Fruit fly (Drosophila melanogaster) whole organism, embryonic: Measurements from ENCODE around the gene RpL13.

Source experiments
- Adf1 ChIP-seq: fragments of 200-800 bp; sonication (Bioruptor generic); IDR thresholded peaks from 2 replicates; pipeline ENCODE4 v1.3.6; 2022; ENCODE audit warnings: missing biosample characterization, missing genetic modification characterization
- Antp ChIP-seq: fragments of 200-800 bp; sonication (Bioruptor generic); optimal IDR thresholded peaks from 3 replicates; lab custom pipeline; 2016; ENCODE audit warnings: missing biosample characterization, missing genetic modification characterization
- Awh ChIP-seq: fragments of 200-800 bp; sonication (Bioruptor generic); IDR thresholded peaks from 2 replicates; pipeline ENCODE4, ENCODE4 v1.3.6; 2022; ENCODE audit warnings: missing biosample characterization, missing genetic modification characterization
- BEAF-32 ChIP-seq: fragments of 200-800 bp; sonication (Bioruptor generic); optimal IDR thresholded peaks from 3 replicates; lab custom pipeline; 2017; ENCODE audit warnings: missing biosample characterization, missing genetic modification characterization, mild to moderate bottlenecking, moderate library complexity, missing genetic modification reagents
- BtbVII ChIP-seq: fragments of 200-800 bp; sonication (Bioruptor generic); optimal IDR thresholded peaks from 3 replicates; lab custom pipeline; 2017; ENCODE audit warnings: missing biosample characterization, mild to moderate bottlenecking, missing genetic modification characterization
- CG10431 ChIP-seq: fragments of 200-800 bp; sonication (Bioruptor generic); optimal IDR thresholded peaks from 3 replicates; lab custom pipeline; 2018; ENCODE audit warnings: missing biosample characterization, mild to moderate bottlenecking, missing genetic modification characterization
- CG11696 ChIP-seq: fragments of 200-800 bp; sonication (Bioruptor generic); IDR thresholded peaks from 2 replicates; pipeline ENCODE4 v1.3.6; 2022; ENCODE audit warnings: missing biosample characterization, missing genetic modification characterization
- CG12391 ChIP-seq: fragments of 200-800 bp; sonication (Bioruptor generic); optimal IDR thresholded peaks from 3 replicates; lab custom pipeline; 2018; ENCODE audit warnings: missing biosample characterization, mild to moderate bottlenecking, missing genetic modification characterization, moderate library complexity
- CG13123 ChIP-seq: fragments of 200-800 bp; sonication (Bioruptor generic); optimal IDR thresholded peaks from 2 replicates; lab custom pipeline; 2016; ENCODE audit warnings: missing biosample characterization, missing genetic modification characterization
- CG14965 ChIP-seq: fragments of 200-800 bp; sonication (Bioruptor generic); optimal IDR thresholded peaks from 2 replicates; lab custom pipeline; 2016; ENCODE audit warnings: missing biosample characterization, missing genetic modification characterization, borderline replicate concordance
- CG15269 ChIP-seq: fragments of 200-800 bp; sonication (Bioruptor generic); optimal IDR thresholded peaks from 2 replicates; lab custom pipeline; 2018; ENCODE audit warnings: missing biosample characterization, mild to moderate bottlenecking, missing genetic modification characterization, moderate library complexity
- CG15479 ChIP-seq: fragments of 200-800 bp; sonication (Bioruptor generic); optimal IDR thresholded peaks from 3 replicates; lab custom pipeline; 2019; ENCODE audit warnings: missing biosample characterization, mild to moderate bottlenecking, missing genetic modification characterization, moderate library complexity
- CG17186 ChIP-seq: fragments of 200-800 bp; sonication (Bioruptor generic); optimal IDR thresholded peaks from 3 replicates; lab custom pipeline; 2017; ENCODE audit warnings: missing biosample characterization, missing genetic modification reagents, missing genetic modification characterization
- CG1832 ChIP-seq: fragments of 200-800 bp; sonication (Bioruptor generic); optimal IDR thresholded peaks from 2 replicates; lab custom pipeline; 2017; ENCODE audit warnings: missing biosample characterization, mild to moderate bottlenecking, missing genetic modification characterization, inconsistent platforms
- CG18619 ChIP-seq: fragments of 200-800 bp; sonication (Bioruptor generic); optimal IDR thresholded peaks from 3 replicates; lab custom pipeline; 2017; ENCODE audit warnings: missing biosample characterization, mild to moderate bottlenecking, missing genetic modification characterization
- CG2678 ChIP-seq: fragments of 200-800 bp; sonication (Bioruptor generic); optimal IDR thresholded peaks from 3 replicates; lab custom pipeline; 2019; ENCODE audit warnings: missing biosample characterization, mild to moderate bottlenecking, missing genetic modification characterization, moderate library complexity
- CG30431 ChIP-seq: fragments of 200-800 bp; sonication (Bioruptor generic); optimal IDR thresholded peaks from 2 replicates; lab custom pipeline; 2017; ENCODE audit warnings: missing biosample characterization, missing genetic modification characterization
- CG32772 ChIP-seq: fragments of 200-800 bp; sonication (Bioruptor generic); IDR thresholded peaks from 2 replicates; pipeline ENCODE4 v1.3.6; 2022; ENCODE audit warnings: missing biosample characterization, missing genetic modification characterization
- CG7928 ChIP-seq: fragments of 200-800 bp; sonication (Bioruptor generic); optimal IDR thresholded peaks from 2 replicates; lab custom pipeline; 2017; ENCODE audit warnings: missing biosample characterization, mild to moderate bottlenecking, missing genetic modification characterization
- CG8359 ChIP-seq: fragments of 200-800 bp; sonication (Bioruptor generic); optimal IDR thresholded peaks from 2 replicates; lab custom pipeline; 2017; ENCODE audit warnings: missing biosample characterization, mild to moderate bottlenecking, missing genetic modification characterization, borderline replicate concordance
- CrebB ChIP-seq: fragments of 200-800 bp; sonication (Bioruptor generic); optimal IDR thresholded peaks from 3 replicates; lab custom pipeline; 2018; ENCODE audit warnings: missing biosample characterization, mild to moderate bottlenecking, missing genetic modification characterization
- ERR ChIP-seq: fragments of 200-800 bp; sonication (Bioruptor generic); optimal IDR thresholded peaks from 2 replicates; lab custom pipeline; 2016; ENCODE audit warnings: missing biosample characterization, missing genetic modification characterization
- Fer3 ChIP-seq: fragments of 200-800 bp; sonication (Bioruptor generic); optimal IDR thresholded peaks from 2 replicates; lab custom pipeline; 2018; ENCODE audit warnings: missing biosample characterization, mild to moderate bottlenecking, missing genetic modification characterization, moderate library complexity
- Hmr ChIP-seq: fragments of 200-800 bp; sonication (Bioruptor generic); optimal IDR thresholded peaks from 3 replicates; lab custom pipeline; 2017; ENCODE audit warnings: mild to moderate bottlenecking, missing biosample characterization, missing genetic modification reagents, missing genetic modification characterization
- Hr3 ChIP-seq: fragments of 200-800 bp; sonication (Bioruptor generic); optimal IDR thresholded peaks from 3 replicates; lab custom pipeline; 2016; ENCODE audit warnings: missing biosample characterization, missing genetic modification characterization
- Hr78 ChIP-seq, 2 experiments: fragments of 200-800 bp in 1 of 2; fragments of >200 bp in 1 of 2; sonication (Bioruptor generic) in 1 of 2; optimal IDR thresholded peaks; 2 replicates each; lab custom pipeline; 2017 to 2019; ENCODE audit warnings: missing biosample characterization in 2 of 2, missing genetic modification characterization in 2 of 2, mild to moderate bottlenecking in 1 of 2, moderate library complexity in 1 of 2
- Neu2 ChIP-seq: fragments of 200-800 bp; sonication (Bioruptor generic); optimal IDR thresholded peaks from 3 replicates; lab custom pipeline; 2016; ENCODE audit warnings: missing biosample characterization, missing genetic modification characterization, borderline replicate concordance
- Optix ChIP-seq: fragments of 200-800 bp; sonication (Bioruptor generic); IDR thresholded peaks from 3 replicates; pipeline ENCODE4 v1.3.6; 2022; ENCODE audit warnings: missing biosample characterization, missing genetic modification characterization
- Pdp1 ChIP-seq, 2 experiments: fragments of 200-800 bp; sonication (Bioruptor generic); optimal IDR thresholded peaks; 3 replicates each; lab custom pipeline; 2016; ENCODE audit warnings: missing biosample characterization in 2 of 2, missing genetic modification characterization in 2 of 2, mild to moderate bottlenecking in 1 of 2, moderate library complexity in 1 of 2
- Taf1 ChIP-seq: fragments of 200-800 bp; sonication (Bioruptor generic); IDR thresholded peaks from 2 replicates; pipeline ENCODE4 v1.3.6; 2022; ENCODE audit warnings: missing biosample characterization, missing genetic modification characterization
- Xrp1 ChIP-seq: fragments of 200-800 bp; sonication (Bioruptor generic); IDR thresholded peaks from 2 replicates; pipeline ENCODE4 v1.3.6; 2022; ENCODE audit warnings: missing biosample characterization, missing genetic modification characterization
- al ChIP-seq: fragments of 200-800 bp; sonication (Bioruptor generic); IDR thresholded peaks from 2 replicates; pipeline ENCODE4 v1.3.6; 2022; ENCODE audit warnings: missing biosample characterization, missing genetic modification characterization
- cas ChIP-seq: fragments of 200-800 bp; sonication (Bioruptor generic); IDR thresholded peaks from 2 replicates; pipeline ENCODE4 v1.3.6; 2022; ENCODE audit warnings: missing biosample characterization, missing genetic modification characterization
- corto ChIP-seq: fragments of 200-800 bp; sonication (Bioruptor generic); optimal IDR thresholded peaks from 2 replicates; lab custom pipeline; 2016; ENCODE audit warnings: missing biosample characterization, mild to moderate bottlenecking, missing genetic modification characterization, moderate library complexity
- eyg ChIP-seq: fragments of 200-800 bp; sonication (Bioruptor generic); optimal IDR thresholded peaks from 3 replicates; lab custom pipeline; 2016; ENCODE audit warnings: missing biosample characterization, missing genetic modification characterization
- fd96Cb ChIP-seq: fragments of 200-800 bp; sonication (Bioruptor generic); optimal IDR thresholded peaks from 2 replicates; lab custom pipeline; 2018; ENCODE audit warnings: missing biosample characterization, mild to moderate bottlenecking, missing genetic modification characterization, moderate library complexity
- grn ChIP-seq: fragments of 200-800 bp; sonication (Bioruptor generic); optimal IDR thresholded peaks from 3 replicates; lab custom pipeline; 2017; ENCODE audit warnings: missing biosample characterization, missing genetic modification characterization
- gro ChIP-seq: fragments of 200-800 bp; sonication (Bioruptor generic); optimal IDR thresholded peaks from 2 replicates; lab custom pipeline; 2016; ENCODE audit warnings: missing biosample characterization, missing genetic modification characterization
- lab ChIP-seq: fragments of 200-800 bp; sonication (Bioruptor generic); optimal IDR thresholded peaks from 3 replicates; lab custom pipeline; 2017; ENCODE audit warnings: missing biosample characterization, missing genetic modification characterization, mild to moderate bottlenecking, moderate library complexity, missing genetic modification reagents
- mld ChIP-seq: fragments of 200-800 bp; sonication (Bioruptor generic); IDR thresholded peaks from 3 replicates; pipeline ENCODE4 v1.3.6; 2022; ENCODE audit warnings: missing biosample characterization, missing genetic modification characterization; ENCODE audit not compliant: partially characterized antibody
- nom ChIP-seq: fragments of 200-800 bp; sonication (Bioruptor generic); optimal IDR thresholded peaks from 2 replicates; lab custom pipeline; 2017; ENCODE audit warnings: missing biosample characterization, missing genetic modification characterization, mild to moderate bottlenecking, moderate library complexity, missing genetic modification reagents
- pho ChIP-seq: fragments of 200-800 bp; sonication (Bioruptor generic); optimal IDR thresholded peaks from 2 replicates; lab custom pipeline; 2016; ENCODE audit warnings: missing biosample characterization, missing genetic modification characterization
- phol ChIP-seq: fragments of 200-800 bp; sonication (Bioruptor generic); optimal IDR thresholded peaks from 3 replicates; lab custom pipeline; 2018; ENCODE audit warnings: missing biosample characterization, mild to moderate bottlenecking, missing genetic modification characterization, moderate library complexity
- scrt ChIP-seq: fragments of 200-800 bp; sonication (Bioruptor generic); optimal IDR thresholded peaks from 2 replicates; lab custom pipeline; 2018; ENCODE audit warnings: missing biosample characterization, mild to moderate bottlenecking, missing genetic modification characterization, moderate library complexity
- sens-2 ChIP-seq: fragments of 200-800 bp; sonication (Bioruptor generic); IDR thresholded peaks from 2 replicates; pipeline ENCODE4 v1.3.6; 2022; ENCODE audit warnings: missing biosample characterization, missing genetic modification characterization
- sim ChIP-seq: fragments of 200-800 bp; sonication (Bioruptor generic); IDR thresholded peaks from 2 replicates; pipeline ENCODE4 v1.3.6; 2022; ENCODE audit warnings: missing biosample characterization, missing genetic modification characterization
- sisA ChIP-seq: fragments of 200-800 bp; sonication (Bioruptor generic); IDR thresholded peaks from 2 replicates; pipeline ENCODE4 v1.3.6; 2022; ENCODE audit warnings: missing biosample characterization, missing genetic modification characterization
- z ChIP-seq: fragments of 200-800 bp; sonication (Bioruptor generic); IDR thresholded peaks from 3 replicates; pipeline ENCODE4 v1.3.6; 2022; ENCODE audit warnings: missing biosample characterization, missing genetic modification characterization
- zf30C ChIP-seq: fragments of 200-800 bp; sonication (Bioruptor generic); optimal IDR thresholded peaks from 3 replicates; lab custom pipeline; 2018; ENCODE audit warnings: missing biosample characterization, mild to moderate bottlenecking, missing genetic modification characterization

The RpL13 gene

dm6 chr2L:9938631-9939256, 28.4 kb upstream of the RpL13 start, which contains the start of the genes Datp and CG4619 (continued):
- TF ChIP-seq Hr3 (GFP tag; lab: Kevin White, UChicago): no peak
- no peak for TF ChIP-seq grn (GFP tag; lab: Kevin White, UChicago)
- TF ChIP-seq pho (GFP tag; lab: Kevin White, UChicago): peak; percentile 38
- TF ChIP-seq mld (GFP tag; lab: Robert Waterston, UW): no peak
- no peak for TF ChIP-seq Adf1
- TF ChIP-seq CG12391 (tag; lab: Kevin White, UChicago): peak; percentile 19
- TF ChIP-seq fd96Cb: no peak
- TF ChIP-seq Awh: no peak
- TF ChIP-seq CG15479: no peak
- TF ChIP-seq BtbVII (GFP tag; lab: Kevin White, UChicago): no peak
- TF ChIP-seq Antp (GFP tag; lab: Kevin White, UChicago): peak; percentile 33
- TF ChIP-seq sisA (GFP tag; lab: Robert Waterston, UW): no peak
- TF ChIP-seq z (GFP tag; lab: Robert Waterston, UW): no peak
- peak; percentile 23 for TF ChIP-seq BEAF-32
- TF ChIP-seq cas (GFP tag; lab: Robert Waterston, UW): peak; percentile 54; the same call in 1 of the 2 replicates
- TF ChIP-seq al (GFP tag; lab: Robert Waterston, UW): no peak; the same call in 1 of the 2 replicates
- no peak for TF ChIP-seq corto (GFP tag; lab: Kevin White, UChicago)
- peak; percentile 50 for TF ChIP-seq Neu2 (GFP tag; lab: Kevin White, UChicago)
- TF ChIP-seq CG14965 (GFP tag; lab: Kevin White, UChicago): no peak
- TF ChIP-seq lab (GFP tag; lab: Kevin White, UChicago): peak; percentile 64
- peak; percentile 39 for TF ChIP-seq phol
- TF ChIP-seq CG18619 (GFP tag; lab: Kevin White, UChicago): peak; percentile 54
- TF ChIP-seq Pdp1 (GFP tag; optimal IDR thresholded peaks at IDR 0.05; lab: Kevin White, UChicago): peak; percentile 12 to 95
- TF ChIP-seq gro (GFP tag; lab: Kevin White, UChicago): peak; percentile 24
- TF ChIP-seq zf30C (GFP tag; lab: Kevin White, UChicago): peak; percentile 19
- TF ChIP-seq CG11696 (GFP tag; lab: Robert Waterston, UW): no peak
- TF ChIP-seq eyg (GFP tag; lab: Kevin White, UChicago): no peak
- TF ChIP-seq Hmr: no peak
- TF ChIP-seq CrebB (tag; lab: Kevin White, UChicago): no peak
- no peak for TF ChIP-seq CG8359 (GFP tag; lab: Kevin White, UChicago)
- no peak for TF ChIP-seq Fer3 (tag; lab: Kevin White, UChicago)
- TF ChIP-seq CG13123 (GFP tag; lab: Kevin White, UChicago): no peak
- TF ChIP-seq CG10431: peak; percentile 68
- no peak for TF ChIP-seq CG15269
- TF ChIP-seq CG1832 (GFP tag; lab: Kevin White, UChicago): no peak
- TF ChIP-seq ERR (GFP tag; lab: Kevin White, UChicago): no peak
- TF ChIP-seq CG2678 (tag; lab: Kevin White, UChicago): no peak
- TF ChIP-seq CG7928 (GFP tag; lab: Kevin White, UChicago): no peak
- peak; percentile 40 for TF ChIP-seq CG17186 (GFP tag; lab: Kevin White, UChicago)
- TF ChIP-seq CG32772 (GFP tag; lab: Robert Waterston, UW): 0 out of 2 replicates have a peak, but pooled peaks have one; percentile 6
- TF ChIP-seq nom (GFP tag; lab: Kevin White, UChicago): no peak
- peak; percentile 33; the same call in 1 of the 2 replicates for TF ChIP-seq Taf1 (GFP tag; lab: Robert Waterston, UW)
- peak; percentile 31; the same call in 1 of the 2 replicates for TF ChIP-seq Xrp1 (GFP tag; lab: Robert Waterston, UW)
- TF ChIP-seq sens-2 (GFP tag; lab: Robert Waterston, UW): no peak
- no peak for TF ChIP-seq Hr78 (GFP tag; optimal IDR thresholded peaks at IDR 0.05; lab: Kevin White, UChicago)
- no peak for TF ChIP-seq Optix (GFP tag; lab: Robert Waterston, UW)
- no peak for TF ChIP-seq sim (GFP tag; lab: Robert Waterston, UW)
- TF ChIP-seq CG30431: no peak
- peak; percentile 49 for TF ChIP-seq scrt (GFP tag; lab: Kevin White, UChicago)
